Worm (Caenorhabditis elegans): ENCODE data around the gene dhs-29.
A peak's percentile ranks its signal among the peaks of the same experiment; 100 is the strongest.

Gene dhs-29

DNA sequence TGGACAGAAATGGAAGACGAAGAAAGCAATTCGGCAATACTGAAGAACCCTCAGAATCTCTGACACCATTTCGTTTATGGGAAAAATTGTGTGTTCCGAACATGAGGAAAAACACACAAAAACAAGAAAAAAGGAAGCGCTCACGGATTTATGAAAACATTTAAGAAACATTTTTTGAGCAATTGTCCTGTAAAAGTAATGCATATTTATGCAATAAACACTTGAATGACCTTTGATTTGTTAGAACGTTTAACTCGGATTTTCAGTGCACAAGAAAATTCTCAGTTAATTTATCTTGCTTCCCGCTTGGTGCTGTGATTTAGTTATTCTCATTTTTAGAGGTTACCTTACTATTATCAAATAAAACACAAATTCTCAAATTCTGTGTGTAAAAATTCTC lies 39.1 kb upstream of the dhs-29 start (continued):
- TF ChIP-seq egl-44 (GFP tag; IDR thresholded peaks at IDR 0.05): no peak
- no peak for TF ChIP-seq ceh-58 (GFP tag; IDR thresholded peaks at IDR 0.05)

DNA sequence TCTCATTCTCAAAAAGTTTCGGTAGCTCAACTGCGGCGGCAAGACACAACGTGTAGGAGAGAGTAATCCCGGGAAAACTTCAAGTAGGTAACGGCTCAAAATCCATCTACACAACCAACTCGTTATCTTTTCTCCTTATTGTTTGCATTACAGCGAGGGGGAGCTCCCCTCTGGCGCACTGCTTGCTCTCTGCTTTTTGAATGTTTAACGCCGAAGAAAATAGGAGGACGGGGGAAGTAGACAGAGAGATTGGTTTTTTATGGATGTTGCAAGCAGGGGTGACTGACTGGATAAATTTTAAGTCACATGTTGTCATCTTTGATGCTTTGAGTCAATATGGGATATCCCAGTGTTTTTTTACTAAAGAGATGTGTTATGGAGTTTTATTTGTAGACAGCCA lies 24.9 kb upstream of the dhs-29 start:
- TF ChIP-seq F55B11.4 (tag; optimal IDR thresholded peaks at IDR 0.05; ENCODE audit: borderline replicate concordance, insufficient read depth) (no peak), B0019.2 (GFP tag; conservative IDR thresholded peaks at IDR 0.05) (no peak), bed-1 (GFP tag; IDR thresholded peaks at IDR 0.05) (no peak), nfyb-1 (GFP tag; IDR thresholded peaks at IDR 0.05) (no peak), ekl-4 (GFP tag; IDR thresholded peaks at IDR 0.05) (no peak), athp-1 (tag; optimal IDR thresholded peaks at IDR 0.05) (no peak), ztf-26 (tag; optimal IDR thresholded peaks at IDR 0.05) (no peak), bed-2 (GFP tag; IDR thresholded peaks at IDR 0.05) (no peak), ccch-3 (GFP tag; optimal IDR thresholded peaks at IDR 0.05) (no peak), mxl-1 (tag; optimal IDR thresholded peaks at IDR 0.05) (no peak), nfya-2 (GFP tag; IDR thresholded peaks at IDR 0.05) (no peak), F23B12.7 (tag; optimal IDR thresholded peaks at IDR 0.05; ENCODE audit: insufficient read depth) (no peak), F37B4.10 (GFP tag; IDR thresholded peaks at IDR 0.05) (no peak), ZK185.1 (tag; optimal IDR thresholded peaks at IDR 0.05; ENCODE audit: poor library complexity, severe bottlenecking) (no peak), D2030.7 (GFP tag; IDR thresholded peaks at IDR 0.05) (no peak), chd-7 (tag; optimal IDR thresholded peaks at IDR 0.05) (no peak)

- TF ChIP-seq efl-1 (GFP tag; optimal IDR thresholded peaks at IDR 0.05) (no peak), snpc-3.4 (tag; optimal IDR thresholded peaks at IDR 0.05) (no peak), ets-4 (GFP tag; optimal IDR thresholded peaks at IDR 0.05) (no peak), lin-26 (GFP tag; IDR thresholded peaks at IDR 0.05) (no peak), ZK185.1 (tag; optimal IDR thresholded peaks at IDR 0.05; ENCODE audit: poor library complexity, severe bottlenecking) (no peak), attf-3 (GFP tag; conservative IDR thresholded peaks at IDR 0.05) (no peak), gei-17 (GFP tag; optimal IDR thresholded peaks at IDR 0.05) (no peak), xnd-1 (tag; optimal IDR thresholded peaks at IDR 0.05) (no peak), F22D6.2 (tag; optimal IDR thresholded peaks at IDR 0.05) (no peak), attf-6 (GFP tag; IDR thresholded peaks at IDR 0.05) (no peak), madf-10 (tag; optimal IDR thresholded peaks at IDR 0.05) (no peak), B0336.3 (GFP tag; IDR thresholded peaks at IDR 0.05) (no peak)
Measured at ce11 chrX:7689119-7689518, 24.4 kb upstream of the dhs-29 start, which contains the start of gene clik-2. clik-2 (minus strand) TSS chrX:7689219.

DNA sequence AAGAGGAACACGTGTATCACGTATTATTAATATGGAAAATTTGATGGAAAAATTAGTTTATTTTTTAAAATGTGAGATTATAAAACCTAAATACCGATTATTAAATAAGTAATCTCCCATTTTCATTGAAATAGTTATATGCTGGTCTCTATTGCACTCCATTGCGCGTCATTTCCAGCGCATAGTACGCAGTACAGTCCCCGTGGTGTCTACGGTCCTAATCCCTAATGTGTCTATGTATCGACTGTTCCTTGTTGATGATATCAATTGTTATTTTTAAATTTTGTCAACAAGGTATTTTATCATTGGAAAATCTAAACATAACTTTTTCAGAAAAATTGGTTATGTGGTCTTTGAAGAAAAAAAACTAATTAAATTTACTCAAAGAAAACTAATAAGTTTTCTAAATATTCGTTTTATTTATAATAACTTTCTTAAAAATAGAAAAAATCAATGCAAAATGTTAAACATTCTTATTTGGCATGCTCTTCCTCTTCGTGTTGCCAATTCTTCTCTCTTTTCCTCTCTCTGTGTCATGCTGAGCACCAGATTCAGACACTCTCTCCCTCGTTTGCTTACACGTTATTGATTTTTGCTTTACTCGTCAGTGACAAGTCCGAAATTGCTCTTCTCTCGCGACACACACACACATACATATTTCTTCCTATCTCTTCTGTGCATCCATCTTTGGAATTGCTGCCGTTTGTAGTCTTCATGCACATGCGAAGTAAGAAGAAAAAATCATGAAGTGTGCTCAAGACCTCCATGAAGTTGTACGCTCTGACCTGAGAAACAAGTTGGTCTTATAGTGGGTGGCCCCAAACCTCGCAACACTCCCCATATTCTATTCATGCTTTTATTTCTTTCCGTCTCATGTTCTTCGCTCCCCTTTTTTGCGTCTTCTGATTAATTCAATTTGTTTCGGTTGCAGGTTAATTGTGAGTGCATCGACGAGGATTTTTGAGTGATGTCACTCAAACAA lies 17.5 kb upstream of the dhs-29 start, which contains the start of gene unc-18:
unc-18 (plus strand) TSS at position 932 of the 982 bp plus-strand sequence.
- no peak for TF ChIP-seq hrde-1 (tag; optimal IDR thresholded peaks at IDR 0.05; ENCODE audit: borderline replicate concordance)
- TF ChIP-seq lin-35 (GFP tag; optimal IDR thresholded peaks at IDR 0.05): peak in 1 of 3 experiments; percentile 25
- TF ChIP-seq lsl-1 (GFP tag; optimal IDR thresholded peaks at IDR 0.05): no peak
